Fruit fly (Drosophila melanogaster) whole organism, embryonic: ENCODE data around the gene qtc.

Source experiments
- CG10543 ChIP-seq: fragments of 200-800 bp; sonication (Bioruptor generic); optimal IDR thresholded peaks from 3 replicates; lab custom pipeline; 2017; ENCODE audit warnings: missing biosample characterization, mild to moderate bottlenecking, missing genetic modification characterization, moderate library complexity
- CG12299 ChIP-seq: fragments of 200-800 bp; sonication (Bioruptor generic); optimal IDR thresholded peaks from 2 replicates; lab custom pipeline; 2018; ENCODE audit warnings: missing biosample characterization, mild to moderate bottlenecking, missing genetic modification characterization
- CG13894 ChIP-seq: fragments of 200-800 bp; sonication (Bioruptor generic); optimal IDR thresholded peaks from 3 replicates; lab custom pipeline; 2018; ENCODE audit warnings: missing biosample characterization, mild to moderate bottlenecking, missing genetic modification characterization, moderate library complexity
- CG17912 ChIP-seq: fragments of 200-800 bp; sonication (Bioruptor generic); optimal IDR thresholded peaks from 2 replicates; lab custom pipeline; 2018; ENCODE audit warnings: missing biosample characterization, mild to moderate bottlenecking, missing genetic modification characterization
- CG18476 ChIP-seq: fragments of 200-800 bp; sonication (Bioruptor generic); optimal IDR thresholded peaks from 2 replicates; lab custom pipeline; 2016; ENCODE audit warnings: missing biosample characterization, mild to moderate bottlenecking, missing genetic modification characterization
- CG34376 ChIP-seq: fragments of 200-800 bp; sonication (Bioruptor generic); optimal IDR thresholded peaks from 2 replicates; lab custom pipeline; 2018; ENCODE audit warnings: missing biosample characterization, mild to moderate bottlenecking, missing genetic modification characterization
- CG34422 ChIP-seq: fragments of 200-800 bp; sonication (Bioruptor generic); IDR thresholded peaks from 3 replicates; pipeline ENCODE4 v1.3.6; 2022; ENCODE audit warnings: missing biosample characterization, missing genetic modification characterization
- CG3847 ChIP-seq: fragments of 200-800 bp; sonication (Bioruptor generic); IDR thresholded peaks from 2 replicates; pipeline ENCODE4 v1.3.6; 2022; ENCODE audit warnings: missing biosample characterization, missing genetic modification characterization
- CG42726 ChIP-seq: fragments of 200-800 bp; sonication (Bioruptor generic); IDR thresholded peaks from 2 replicates; pipeline ENCODE4 v1.3.6; 2022; ENCODE audit warnings: missing biosample characterization, missing genetic modification characterization; ENCODE audit not compliant: partially characterized antibody
- CG4820 ChIP-seq: fragments of 200-800 bp; sonication (Bioruptor generic); optimal IDR thresholded peaks from 3 replicates; lab custom pipeline; 2016; ENCODE audit warnings: missing biosample characterization, missing genetic modification characterization
- CG6791 ChIP-seq: fragments of 200-800 bp; sonication (Bioruptor generic); IDR thresholded peaks from 3 replicates; pipeline ENCODE4 v1.3.6; 2022; ENCODE audit warnings: missing biosample characterization, missing genetic modification characterization; ENCODE audit not compliant: partially characterized antibody
- CG8290 ChIP-seq, 3 experiments: fragments of 200-800 bp; sonication (Bioruptor generic); optimal IDR thresholded peaks; 2 replicates each; lab custom pipeline; 2016 to 2019; ENCODE audit warnings: missing biosample characterization in 3 of 3, missing genetic modification characterization in 3 of 3, mild to moderate bottlenecking in 2 of 3, moderate library complexity in 1 of 3
- CG8944 ChIP-seq: fragments of 200-800 bp; sonication (Bioruptor generic); optimal IDR thresholded peaks from 3 replicates; lab custom pipeline; 2016; ENCODE audit warnings: missing biosample characterization, missing genetic modification characterization
- CG9215 ChIP-seq: fragments of 200-800 bp; sonication (Bioruptor generic); IDR thresholded peaks from 2 replicates; pipeline ENCODE4 v1.3.6; 2022; ENCODE audit warnings: missing biosample characterization, missing genetic modification characterization
- D ChIP-seq, 2 experiments: fragments of 200-800 bp in 1 of 2; fragments of >200 bp in 1 of 2; sonication (Bioruptor generic) in 1 of 2; optimal IDR thresholded peaks; 2 replicates in 1 of 2; 3 replicates in 1 of 2; lab custom pipeline; 2017; ENCODE audit warnings: mild to moderate bottlenecking in 1 of 2, missing biosample characterization in 1 of 2, missing genetic modification characterization in 1 of 2, missing genetic modification reagents in 1 of 2
- Deaf1 ChIP-seq: fragments of 200-800 bp; optimal IDR thresholded peaks from 3 replicates; lab custom pipeline; 2019; ENCODE audit warnings: missing biosample characterization, mild to moderate bottlenecking, missing genetic modification characterization, moderate library complexity
- Dek ChIP-seq: fragments of 200-800 bp; sonication (Bioruptor generic); optimal IDR thresholded peaks from 3 replicates; lab custom pipeline; 2019; ENCODE audit warnings: missing biosample characterization, mild to moderate bottlenecking, missing genetic modification characterization, moderate library complexity
- HLH4C ChIP-seq: fragments of 200-800 bp; sonication (Bioruptor generic); IDR thresholded peaks from 3 replicates; pipeline ENCODE4 v1.3.6; 2022; ENCODE audit warnings: missing biosample characterization, missing genetic modification characterization; ENCODE audit not compliant: partially characterized antibody
- Hand ChIP-seq: fragments of 200-800 bp; sonication (Bioruptor generic); optimal IDR thresholded peaks from 2 replicates; lab custom pipeline; 2017; ENCODE audit warnings: mild to moderate bottlenecking, missing biosample characterization, missing genetic modification reagents, missing genetic modification characterization
- Jarid2 ChIP-seq: fragments of 200-800 bp; sonication (Bioruptor generic); optimal IDR thresholded peaks from 3 replicates; lab custom pipeline; 2017; ENCODE audit warnings: mild to moderate bottlenecking, missing biosample characterization, missing genetic modification reagents, missing genetic modification characterization
- MBD-R2 ChIP-seq: fragments of 200-800 bp; sonication (Bioruptor generic); IDR thresholded peaks from 2 replicates; pipeline ENCODE4 v1.3.6; 2022; ENCODE audit warnings: missing biosample characterization, missing genetic modification characterization
- Opbp ChIP-seq: fragments of 200-800 bp; sonication (Bioruptor generic); IDR thresholded peaks from 3 replicates; pipeline ENCODE4 v1.3.6; 2022; ENCODE audit warnings: missing biosample characterization, missing genetic modification characterization; ENCODE audit not compliant: partially characterized antibody
- Scr ChIP-seq: fragments of 200-800 bp; sonication (Bioruptor generic); IDR thresholded peaks from 2 replicates; pipeline ENCODE4 v1.3.6; 2022; ENCODE audit warnings: missing biosample characterization, missing genetic modification characterization; ENCODE audit not compliant: partially characterized antibody
- TFAM ChIP-seq: fragments of 200-800 bp; sonication (Bioruptor generic); optimal IDR thresholded peaks from 2 replicates; lab custom pipeline; 2017; ENCODE audit warnings: missing biosample characterization, missing genetic modification characterization, inconsistent platforms
- abd-A ChIP-seq: fragments of 200-800 bp; sonication (Bioruptor generic); optimal IDR thresholded peaks from 3 replicates; lab custom pipeline; 2019; ENCODE audit warnings: missing biosample characterization, mild to moderate bottlenecking, missing genetic modification characterization, moderate library complexity
- amos ChIP-seq: fragments of 200-800 bp; sonication (Bioruptor generic); IDR thresholded peaks from 2 replicates; pipeline ENCODE4 v1.3.6; 2022; ENCODE audit warnings: missing biosample characterization, missing genetic modification characterization; ENCODE audit not compliant: partially characterized antibody
- bowl ChIP-seq: fragments of 200-800 bp; sonication (Bioruptor generic); IDR thresholded peaks from 2 replicates; pipeline ENCODE4 v1.3.6; 2022; ENCODE audit warnings: missing biosample characterization, missing genetic modification characterization
- cg ChIP-seq: fragments of 200-800 bp; sonication (Bioruptor generic); optimal IDR thresholded peaks from 3 replicates; lab custom pipeline; 2019; ENCODE audit warnings: missing biosample characterization, mild to moderate bottlenecking, missing genetic modification characterization, moderate library complexity
- corto ChIP-seq: fragments of 200-800 bp; sonication (Bioruptor generic); optimal IDR thresholded peaks from 2 replicates; lab custom pipeline; 2016; ENCODE audit warnings: missing biosample characterization, mild to moderate bottlenecking, missing genetic modification characterization, moderate library complexity
- dm ChIP-seq: fragments of 200-800 bp; sonication (Bioruptor generic); optimal IDR thresholded peaks from 3 replicates; lab custom pipeline; 2016; ENCODE audit warnings: missing biosample characterization, missing genetic modification characterization
- fd64A ChIP-seq: fragments of 200-800 bp; sonication (Bioruptor generic); optimal IDR thresholded peaks from 3 replicates; lab custom pipeline; 2018; ENCODE audit warnings: missing biosample characterization, mild to moderate bottlenecking, missing genetic modification characterization
- ham ChIP-seq: fragments of 200-800 bp; sonication (Bioruptor generic); IDR thresholded peaks from 2 replicates; pipeline ENCODE4 v1.3.6; 2022; ENCODE audit warnings: missing biosample characterization, missing genetic modification characterization
- hb ChIP-seq: fragments of 200-800 bp; sonication (Bioruptor generic); IDR thresholded peaks from 3 replicates; pipeline ENCODE4 v1.3.6; 2022; ENCODE audit warnings: missing biosample characterization, missing genetic modification characterization; ENCODE audit not compliant: partially characterized antibody
- ind ChIP-seq: fragments of 200-800 bp; sonication (Bioruptor generic); optimal IDR thresholded peaks from 3 replicates; lab custom pipeline; 2016; ENCODE audit warnings: missing biosample characterization, missing genetic modification characterization
- jing ChIP-seq: fragments of 200-800 bp; sonication (Bioruptor generic); optimal IDR thresholded peaks from 2 replicates; lab custom pipeline; 2018; ENCODE audit warnings: missing biosample characterization, mild to moderate bottlenecking, missing genetic modification characterization
- knrl ChIP-seq: fragments of 200-800 bp; sonication (Bioruptor generic); IDR thresholded peaks from 3 replicates; pipeline ENCODE4 v1.3.6; 2022; ENCODE audit warnings: missing biosample characterization, missing genetic modification characterization; ENCODE audit not compliant: partially characterized antibody
- lov ChIP-seq, 2 experiments: fragments of 200-800 bp in 1 of 2; fragments of >200 bp in 1 of 2; sonication (Bioruptor generic) in 1 of 2; IDR thresholded peaks in 1 of 2; optimal IDR thresholded peaks in 1 of 2; 2 replicates in 1 of 2; 3 replicates in 1 of 2; pipeline versions ENCODE4 v1.3.6 to Lab custom; 2017 to 2022; ENCODE audit warnings: missing biosample characterization in 1 of 2, missing genetic modification characterization in 1 of 2
- mirr ChIP-seq: fragments of 200-800 bp; sonication (Bioruptor generic); optimal IDR thresholded peaks from 3 replicates; lab custom pipeline; 2018; ENCODE audit warnings: missing biosample characterization, mild to moderate bottlenecking, missing genetic modification characterization
- nerfin-1 ChIP-seq: fragments of 200-800 bp; sonication (Bioruptor generic); optimal IDR thresholded peaks from 3 replicates; lab custom pipeline; 2019; ENCODE audit warnings: missing biosample characterization, mild to moderate bottlenecking, missing genetic modification characterization, moderate library complexity
- sd ChIP-seq: fragments of 200-800 bp; sonication (Bioruptor generic); optimal IDR thresholded peaks from 3 replicates; lab custom pipeline; 2018; ENCODE audit warnings: missing biosample characterization, mild to moderate bottlenecking, missing genetic modification characterization, moderate library complexity
- sim ChIP-seq: fragments of 200-800 bp; sonication (Bioruptor generic); IDR thresholded peaks from 2 replicates; pipeline ENCODE4 v1.3.6; 2022; ENCODE audit warnings: missing biosample characterization, missing genetic modification characterization
- tll ChIP-seq, 2 experiments: fragments of 200-800 bp in 1 of 2; fragments of >200 bp in 1 of 2; sonication (Bioruptor generic) in 1 of 2; optimal IDR thresholded peaks; 2 replicates each; lab custom pipeline; 2017 to 2019; ENCODE audit warnings: missing biosample characterization in 2 of 2, missing genetic modification characterization in 2 of 2, mild to moderate bottlenecking in 1 of 2, moderate library complexity in 1 of 2
- trh ChIP-seq: fragments of 200-800 bp; sonication (Bioruptor generic); optimal IDR thresholded peaks from 2 replicates; lab custom pipeline; 2016; ENCODE audit warnings: missing biosample characterization, missing genetic modification characterization
- yki ChIP-seq: fragments of >200 bp; optimal IDR thresholded peaks from 3 replicates; lab custom pipeline; 2018
- zen2 ChIP-seq: fragments of 200-800 bp; sonication (Bioruptor generic); IDR thresholded peaks from 3 replicates; pipeline ENCODE4 v1.3.6; 2022; ENCODE audit warnings: missing biosample characterization, missing genetic modification characterization; ENCODE audit not compliant: partially characterized antibody

The qtc gene

DNA sequence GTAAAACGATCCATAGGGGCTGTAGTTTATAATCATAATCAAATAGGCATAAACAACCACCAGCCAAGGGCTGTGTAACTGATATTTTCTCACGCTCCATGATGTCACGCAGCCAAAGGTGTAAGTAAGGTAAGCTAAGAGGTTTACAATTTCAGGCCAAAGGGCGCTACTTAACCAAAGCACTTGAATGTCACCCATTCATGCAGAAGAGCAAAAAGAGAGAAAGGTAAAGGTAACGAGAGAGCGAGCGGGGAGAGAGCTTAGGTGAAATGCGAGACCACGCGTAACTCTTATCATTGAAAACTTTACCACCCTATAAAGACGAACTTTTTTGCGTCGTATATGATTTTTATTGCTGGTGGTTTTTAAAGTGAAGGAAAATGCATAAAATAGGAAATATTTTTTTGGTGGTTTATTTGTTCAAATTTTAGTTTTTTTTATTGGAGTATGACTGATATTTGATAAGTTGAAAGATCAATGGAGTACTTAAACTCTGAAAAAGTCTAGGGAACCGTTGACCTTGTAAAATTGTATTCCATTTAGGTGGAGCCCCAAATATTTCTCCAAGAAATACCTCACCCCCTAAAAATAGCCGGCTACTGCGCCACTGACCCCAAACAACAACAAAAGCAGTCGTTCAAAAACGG is 47.1 kb downstream of the qtc start (continued):
- TF ChIP-seq CG9215 (peak; percentile 97), TFAM (GFP tag; lab: Kevin White, UChicago) (peak; percentile 21), ham (GFP tag; lab: Robert Waterston, UW) (peak; percentile 93), dm (GFP tag; lab: Kevin White, UChicago) (peak; percentile 93), tll (GFP tag; optimal IDR thresholded peaks at IDR 0.05; lab: Kevin White, UChicago) (no peak), knrl (GFP tag; lab: Robert Waterston, UW) (no peak)

DNA sequence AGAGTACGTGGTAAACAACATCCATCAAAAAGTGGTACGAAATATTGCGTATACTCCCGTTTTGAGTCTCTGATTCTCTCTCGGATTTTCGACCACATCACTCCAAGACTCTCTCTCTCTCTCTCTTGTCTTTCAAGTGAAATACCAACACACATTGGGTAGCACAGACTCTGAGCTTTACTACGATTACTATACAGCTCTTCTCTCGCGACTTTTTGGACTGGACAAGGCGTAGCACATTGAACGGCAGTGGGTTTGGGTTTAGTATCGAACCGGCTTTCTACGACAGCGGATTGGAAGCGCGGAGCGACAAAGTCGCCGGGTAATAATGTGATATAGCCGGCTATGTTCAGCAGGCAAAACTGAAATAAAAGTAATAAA is 47.6 kb downstream of the qtc start:
- TF ChIP-seq sd (tag; lab: Kevin White, UChicago) (peak; percentile 24), CG6791 (GFP tag; lab: Robert Waterston, UW) (no peak), fd64A (GFP tag; lab: Kevin White, UChicago) (no peak), Deaf1 (tag; lab: Kevin White, UChicago) (peak; percentile 24), CG34376 (GFP tag; lab: Kevin White, UChicago) (peak; percentile 48), CG12299 (tag; lab: Kevin White, UChicago) (no peak), CG17912 (no peak), CG18476 (GFP tag; lab: Kevin White, UChicago) (no peak), corto (GFP tag; lab: Kevin White, UChicago) (peak; percentile 45), yki (lab: Kevin White, UChicago) (peak; percentile 48), bowl (0 out of 2 replicates have a peak, but pooled peaks have one; percentile 13), CG10543 (no peak), amos (GFP tag; lab: Robert Waterston, UW) (peak; percentile 42; the same call in 1 of the 2 replicates), lov (optimal IDR thresholded peaks at IDR 0.05; lab: Kevin White, UChicago) (no peak), lov (GFP tag; IDR thresholded peaks at IDR 0.05; lab: Robert Waterston, UW) (peak; percentile 13; the same call in 1 of the 3 replicates), CG4820 (GFP tag; lab: Kevin White, UChicago) (no peak), Dek (no peak), MBD-R2 (no peak), hb (no peak), cg (peak; percentile 31), CG13894 (tag; lab: Kevin White, UChicago) (peak; percentile 62), HLH4C (GFP tag; lab: Robert Waterston, UW) (peak; percentile 52; the same call in 2 of the 3 replicates), CG8944 (no peak), Hand (GFP tag; lab: Kevin White, UChicago) (no peak), mirr (peak; percentile 10), Jarid2 (GFP tag; lab: Kevin White, UChicago) (peak; percentile 89), zen2 (GFP tag; lab: Robert Waterston, UW) (peak; percentile 80; the same call in 2 of the 3 replicates), trh (GFP tag; lab: Kevin White, UChicago) (no peak), CG8290 (GFP tag; optimal IDR thresholded peaks at IDR 0.05; lab: Kevin White, UChicago) (no peak), CG8290 (tag; optimal IDR thresholded peaks at IDR 0.05; lab: Kevin White, UChicago) (peak in 1 of 2 experiments; percentile 64), Scr (GFP tag; lab: Robert Waterston, UW) (0 out of 2 replicates have a peak, but pooled peaks have one; percentile 34), nerfin-1 (tag; lab: Kevin White, UChicago) (no peak), jing (no peak), ind (GFP tag; lab: Kevin White, UChicago) (no peak), CG42726 (GFP tag; lab: Robert Waterston, UW) (peak; percentile 75), sim (GFP tag; lab: Robert Waterston, UW) (no peak), Opbp (peak; percentile 15; the same call in 1 of the 3 replicates), CG34422 (GFP tag; lab: Robert Waterston, UW) (peak; percentile 22; the same call in 2 of the 3 replicates), CG3847 (no peak), abd-A (tag; lab: Kevin White, UChicago) (peak; percentile 71), D (optimal IDR thresholded peaks at IDR 0.05; lab: Kevin White, UChicago) (no peak), D (GFP tag; optimal IDR thresholded peaks at IDR 0.05; lab: Kevin White, UChicago) (no peak)
